Fruit fly (Drosophila melanogaster): ENCODE data around the gene CG44303.

CG44303 gene

dm6 chrX:6702028-6702433, 14.8 kb upstream of the CG44303 start (continued):
- TF ChIP-seq CG10631 (GFP tag; optimal IDR thresholded peaks at IDR 0.05) (peak; percentile 67), salr (GFP tag; optimal IDR thresholded peaks at IDR 0.05) (peak; percentile 50 to 75), Eip75B (GFP tag; optimal IDR thresholded peaks at IDR 0.05) (peak; percentile 58), eg (GFP tag; IDR thresholded peaks at IDR 0.05) (peak; percentile 87), CG6808 (GFP tag; optimal IDR thresholded peaks at IDR 0.05) (peak; percentile 76), CG9139 (GFP tag; optimal IDR thresholded peaks at IDR 0.05) (peak; percentile 58), Hr4 (GFP tag; optimal IDR thresholded peaks at IDR 0.05) (peak; percentile 87), CG7368 (GFP tag; optimal IDR thresholded peaks at IDR 0.05) (peak; percentile 46), Smox (GFP tag; optimal IDR thresholded peaks at IDR 0.05) (no peak), Hr39 (GFP tag; optimal IDR thresholded peaks at IDR 0.05) (peak; percentile 15), cyc (GFP tag; optimal IDR thresholded peaks at IDR 0.05) (no peak), Ets96B (tag; optimal IDR thresholded peaks at IDR 0.05) (peak; percentile 64), Sox102F (GFP tag; optimal IDR thresholded peaks at IDR 0.05) (no peak), Hr38 (GFP tag; optimal IDR thresholded peaks at IDR 0.05) (no peak), ss (GFP tag; optimal IDR thresholded peaks at IDR 0.05) (peak; percentile 65 to 83), Ets21C (GFP tag; optimal IDR thresholded peaks at IDR 0.05) (no peak), spab (GFP tag; optimal IDR thresholded peaks at IDR 0.05) (peak; percentile 62), CG32006 (GFP tag; optimal IDR thresholded peaks at IDR 0.05) (peak; percentile 91), vri (GFP tag; optimal IDR thresholded peaks at IDR 0.05) (no peak), fkh (GFP tag; optimal IDR thresholded peaks at IDR 0.05) (peak; percentile 58), fd59A (GFP tag; optimal IDR thresholded peaks at IDR 0.05) (peak; percentile 70), CG11762 (GFP tag; optimal IDR thresholded peaks at IDR 0.05; ENCODE audit: insufficient read depth) (peak; percentile 44)

- TF ChIP-seq Hr38 (GFP tag; optimal IDR thresholded peaks at IDR 0.05) (no peak), CG15336 (GFP tag; IDR thresholded peaks at IDR 0.05) (no peak), CG6808 (GFP tag; optimal IDR thresholded peaks at IDR 0.05) (no peak), vri (GFP tag; optimal IDR thresholded peaks at IDR 0.05) (no peak), Hr39 (GFP tag; optimal IDR thresholded peaks at IDR 0.05) (no peak), Blimp-1 (GFP tag; optimal IDR thresholded peaks at IDR 0.05) (no peak), dsx (GFP tag; optimal IDR thresholded peaks at IDR 0.05; ENCODE audit: poor library complexity, severe bottlenecking) (no peak), CG6854 (GFP tag; optimal IDR thresholded peaks at IDR 0.05) (no peak), Sox14 (GFP tag; optimal IDR thresholded peaks at IDR 0.05) (no peak), fkh (GFP tag; optimal IDR thresholded peaks at IDR 0.05) (no peak), esn (GFP tag; optimal IDR thresholded peaks at IDR 0.05) (no peak), CG6792 (GFP tag; optimal IDR thresholded peaks at IDR 0.05) (no peak), Ets96B (tag; optimal IDR thresholded peaks at IDR 0.05) (no peak), CG8319 (GFP tag; optimal IDR thresholded peaks at IDR 0.05) (no peak), CG6276 (GFP tag; optimal IDR thresholded peaks at IDR 0.05) (no peak), CG10669 (GFP tag; optimal IDR thresholded peaks at IDR 0.05) (no peak), svp (GFP tag) (no peak), acj6 (GFP tag; optimal IDR thresholded peaks at IDR 0.05) (no peak), Eip93F (GFP tag; optimal IDR thresholded peaks at IDR 0.05) (no peak), CG11902 (GFP tag; optimal IDR thresholded peaks at IDR 0.05) (no peak)
Observed at dm6 chrX:6700990-6701530, 13.8 kb upstream of the CG44303 start.

dm6 chrX:6700263-6700989, 13.2 kb upstream of the CG44303 start:
- TF ChIP-seq cyc (GFP tag; optimal IDR thresholded peaks at IDR 0.05) = no peak
- peak; percentile 80 for TF ChIP-seq fkh (GFP tag; optimal IDR thresholded peaks at IDR 0.05)

Measured in whole organism, prepupa.